Fruit fly (Drosophila melanogaster) whole organism, embryonic: ENCODE results near the gene CG5043.
A peak's percentile ranks its signal among the peaks of the same experiment; 100 is the strongest.

Experiments
- Ada2b ChIP-seq: fragments of 200-800 bp; sonication (Bioruptor generic); IDR thresholded peaks from 2 replicates; pipeline ENCODE4 v1.3.6; 2022; ENCODE audit warnings: missing biosample characterization, missing genetic modification characterization
- BEAF-32 ChIP-seq: fragments of 200-800 bp; sonication (Bioruptor generic); optimal IDR thresholded peaks from 3 replicates; lab custom pipeline; 2017; ENCODE audit warnings: missing biosample characterization, missing genetic modification characterization, mild to moderate bottlenecking, moderate library complexity, missing genetic modification reagents
- Bdp1 ChIP-seq: fragments of 200-800 bp; sonication (Bioruptor generic); optimal IDR thresholded peaks from 3 replicates; lab custom pipeline; 2016; ENCODE audit warnings: missing biosample characterization, missing genetic modification characterization
- Blimp-1 ChIP-seq: fragments of 200-800 bp; sonication (Bioruptor generic); optimal IDR thresholded peaks from 3 replicates; lab custom pipeline; 2018; ENCODE audit warnings: missing biosample characterization, missing genetic modification characterization, mild to moderate bottlenecking, moderate library complexity, missing genetic modification reagents
- CG10209 ChIP-seq: fragments of 200-800 bp; sonication (Bioruptor generic); optimal IDR thresholded peaks from 3 replicates; lab custom pipeline; 2017; ENCODE audit warnings: missing biosample characterization, mild to moderate bottlenecking, missing genetic modification characterization, missing genetic modification reagents
- CG10431 ChIP-seq: fragments of 200-800 bp; sonication (Bioruptor generic); optimal IDR thresholded peaks from 3 replicates; lab custom pipeline; 2018; ENCODE audit warnings: missing biosample characterization, mild to moderate bottlenecking, missing genetic modification characterization
- CG11504 ChIP-seq: fragments of 200-800 bp; sonication (Bioruptor generic); optimal IDR thresholded peaks from 3 replicates; lab custom pipeline; 2019; ENCODE audit warnings: missing biosample characterization, mild to moderate bottlenecking, missing genetic modification characterization, moderate library complexity
- CG14014 ChIP-seq: fragments of 200-800 bp; sonication (Bioruptor generic); IDR thresholded peaks from 2 replicates; pipeline ENCODE4 v1.3.6; 2022; ENCODE audit warnings: missing biosample characterization, missing genetic modification characterization
- CG14965 ChIP-seq: fragments of 200-800 bp; sonication (Bioruptor generic); optimal IDR thresholded peaks from 2 replicates; lab custom pipeline; 2016; ENCODE audit warnings: missing biosample characterization, missing genetic modification characterization, borderline replicate concordance
- CG1603 ChIP-seq: fragments of 200-800 bp; sonication (Bioruptor generic); optimal IDR thresholded peaks from 2 replicates; lab custom pipeline; 2019; ENCODE audit warnings: missing biosample characterization, mild to moderate bottlenecking, missing genetic modification characterization, moderate library complexity
- CG18764 ChIP-seq: fragments of 200-800 bp; sonication (Bioruptor generic); optimal IDR thresholded peaks from 3 replicates; lab custom pipeline; 2016; ENCODE audit warnings: missing biosample characterization, missing genetic modification characterization
- CG3065 ChIP-seq: fragments of 200-800 bp; sonication (Bioruptor generic); optimal IDR thresholded peaks from 2 replicates; lab custom pipeline; 2016; ENCODE audit warnings: missing biosample characterization, missing genetic modification characterization
- CG32772 ChIP-seq: fragments of 200-800 bp; sonication (Bioruptor generic); IDR thresholded peaks from 2 replicates; pipeline ENCODE4 v1.3.6; 2022; ENCODE audit warnings: missing biosample characterization, missing genetic modification characterization
- CG5245 ChIP-seq: fragments of 200-800 bp; sonication (Bioruptor generic); optimal IDR thresholded peaks from 3 replicates; lab custom pipeline; 2016; ENCODE audit warnings: missing biosample characterization, missing genetic modification characterization
- D19A ChIP-seq: fragments of 200-800 bp; optimal IDR thresholded peaks from 3 replicates; lab custom pipeline; 2019; ENCODE audit warnings: missing biosample characterization, mild to moderate bottlenecking, missing genetic modification characterization, moderate library complexity
- Dbx ChIP-seq: fragments of 200-800 bp; sonication (Bioruptor generic); IDR thresholded peaks from 3 replicates; pipeline ENCODE4 v1.3.6; 2022; ENCODE audit warnings: missing biosample characterization, missing genetic modification characterization
- Dll ChIP-seq: fragments of 200-800 bp; sonication (Bioruptor generic); IDR thresholded peaks from 4 replicates; pipeline ENCODE4 v1.3.6; 2022; ENCODE audit warnings: missing biosample characterization, missing genetic modification characterization; ENCODE audit not compliant: partially characterized antibody
- Hmr ChIP-seq: fragments of 200-800 bp; sonication (Bioruptor generic); optimal IDR thresholded peaks from 3 replicates; lab custom pipeline; 2017; ENCODE audit warnings: mild to moderate bottlenecking, missing biosample characterization, missing genetic modification reagents, missing genetic modification characterization
- Hmx ChIP-seq: fragments of 200-800 bp; sonication (Bioruptor generic); optimal IDR thresholded peaks from 2 replicates; lab custom pipeline; 2016; ENCODE audit warnings: missing biosample characterization, missing genetic modification characterization
- Hr51 ChIP-seq, 2 experiments: fragments of 200-800 bp; sonication (Bioruptor generic); optimal IDR thresholded peaks; 2 replicates in 1 of 2; 3 replicates in 1 of 2; lab custom pipeline; 2016 to 2018; ENCODE audit warnings: missing biosample characterization in 2 of 2, missing genetic modification characterization in 2 of 2, mild to moderate bottlenecking in 1 of 2, moderate library complexity in 1 of 2
- MTF-1 ChIP-seq: fragments of 200-800 bp; sonication (Bioruptor generic); optimal IDR thresholded peaks from 2 replicates; lab custom pipeline; 2018; ENCODE audit warnings: missing biosample characterization, mild to moderate bottlenecking, missing genetic modification characterization, borderline replicate concordance
- Oli ChIP-seq: fragments of 200-800 bp; sonication (Bioruptor generic); optimal IDR thresholded peaks from 2 replicates; lab custom pipeline; 2018; ENCODE audit warnings: missing biosample characterization, mild to moderate bottlenecking, missing genetic modification characterization, moderate library complexity
- Poxn ChIP-seq: fragments of 200-800 bp; sonication (Bioruptor generic); IDR thresholded peaks from 2 replicates; pipeline ENCODE4 v1.3.6; 2022; ENCODE audit warnings: missing biosample characterization, missing genetic modification characterization
- cato ChIP-seq: fragments of 200-800 bp; sonication (Bioruptor generic); optimal IDR thresholded peaks from 2 replicates; lab custom pipeline; 2016; ENCODE audit warnings: missing biosample characterization, missing genetic modification characterization, borderline replicate concordance
- chn ChIP-seq: fragments of 200-800 bp; sonication (Bioruptor generic); optimal IDR thresholded peaks from 2 replicates; lab custom pipeline; 2016; ENCODE audit warnings: missing biosample characterization, missing genetic modification characterization
- dan ChIP-seq: fragments of 200-800 bp; sonication (Bioruptor generic); IDR thresholded peaks from 2 replicates; pipeline ENCODE4 v1.3.6; 2022; ENCODE audit warnings: missing biosample characterization, missing genetic modification characterization
- disco-r ChIP-seq: fragments of 200-800 bp; sonication (Bioruptor generic); optimal IDR thresholded peaks from 2 replicates; lab custom pipeline; 2016; ENCODE audit warnings: missing biosample characterization, missing genetic modification characterization
- dpn ChIP-seq, 2 experiments: fragments of 200-800 bp; sonication (Bioruptor generic); optimal IDR thresholded peaks; 3 replicates each; lab custom pipeline; 2016; ENCODE audit warnings: missing biosample characterization in 2 of 2, missing genetic modification characterization in 2 of 2
- ems ChIP-seq: fragments of 200-800 bp; sonication (Bioruptor generic); optimal IDR thresholded peaks from 3 replicates; lab custom pipeline; 2016; ENCODE audit warnings: missing biosample characterization, missing genetic modification characterization
- fd3F ChIP-seq: fragments of 200-800 bp; sonication (Bioruptor generic); optimal IDR thresholded peaks from 2 replicates; lab custom pipeline; 2018; ENCODE audit warnings: missing biosample characterization, mild to moderate bottlenecking, missing genetic modification characterization, moderate library complexity
- fd64A ChIP-seq: fragments of 200-800 bp; sonication (Bioruptor generic); optimal IDR thresholded peaks from 3 replicates; lab custom pipeline; 2018; ENCODE audit warnings: missing biosample characterization, mild to moderate bottlenecking, missing genetic modification characterization
- hb ChIP-seq: fragments of 200-800 bp; sonication (Bioruptor generic); IDR thresholded peaks from 3 replicates; pipeline ENCODE4 v1.3.6; 2022; ENCODE audit warnings: missing biosample characterization, missing genetic modification characterization; ENCODE audit not compliant: partially characterized antibody
- hbn ChIP-seq: fragments of 200-800 bp; sonication (Bioruptor generic); IDR thresholded peaks from 2 replicates; pipeline ENCODE4 v1.3.6; 2022; ENCODE audit warnings: missing biosample characterization, missing genetic modification characterization; ENCODE audit not compliant: partially characterized antibody
- inv ChIP-seq: fragments of 200-800 bp; sonication (Bioruptor generic); IDR thresholded peaks from 2 replicates; pipeline ENCODE4 v1.3.6; 2022; ENCODE audit warnings: missing biosample characterization, missing genetic modification characterization; ENCODE audit not compliant: partially characterized antibody
- jing ChIP-seq: fragments of 200-800 bp; sonication (Bioruptor generic); optimal IDR thresholded peaks from 2 replicates; lab custom pipeline; 2018; ENCODE audit warnings: missing biosample characterization, mild to moderate bottlenecking, missing genetic modification characterization
- kay ChIP-seq: fragments of 200-800 bp; sonication (Bioruptor generic); optimal IDR thresholded peaks from 2 replicates; lab custom pipeline; 2016; ENCODE audit warnings: missing biosample characterization, missing genetic modification characterization
- ken ChIP-seq: fragments of 200-800 bp; sonication (Bioruptor generic); IDR thresholded peaks from 3 replicates; pipeline ENCODE4 v1.3.6; 2022; ENCODE audit warnings: missing biosample characterization, missing genetic modification characterization
- lab ChIP-seq: fragments of 200-800 bp; sonication (Bioruptor generic); optimal IDR thresholded peaks from 3 replicates; lab custom pipeline; 2017; ENCODE audit warnings: missing biosample characterization, missing genetic modification characterization, mild to moderate bottlenecking, moderate library complexity, missing genetic modification reagents
- lilli ChIP-seq: fragments of 200-800 bp; sonication (Bioruptor generic); optimal IDR thresholded peaks from 3 replicates; lab custom pipeline; 2016; ENCODE audit warnings: missing biosample characterization, missing genetic modification characterization
- oc ChIP-seq: fragments of 200-800 bp; sonication (Bioruptor generic); optimal IDR thresholded peaks from 2 replicates; lab custom pipeline; 2018; ENCODE audit warnings: missing biosample characterization, mild to moderate bottlenecking, missing genetic modification characterization, moderate library complexity
- pan ChIP-seq, 4 experiments: fragments of >200 bp in 3 of 4; fragments of 200-800 bp in 1 of 4; sonication (Bioruptor generic) in 1 of 4; optimal IDR thresholded peaks in 3 of 4; IDR thresholded peaks in 1 of 4; 2 replicates each; pipeline versions ENCODE4 v1.3.6 to Lab custom; 2017 to 2022; ENCODE audit warnings: missing biosample characterization in 2 of 4, missing genetic modification characterization in 2 of 4, mixed read lengths in 1 of 4
- repo ChIP-seq: fragments of 200-800 bp; sonication (Bioruptor generic); optimal IDR thresholded peaks from 2 replicates; lab custom pipeline; 2016; ENCODE audit warnings: missing biosample characterization, missing genetic modification characterization
- sob ChIP-seq: fragments of 200-800 bp; sonication (Bioruptor generic); IDR thresholded peaks from 2 replicates; pipeline ENCODE4 v1.3.6; 2022; ENCODE audit warnings: missing biosample characterization, missing genetic modification characterization
- tll ChIP-seq, 2 experiments: fragments of 200-800 bp in 1 of 2; fragments of >200 bp in 1 of 2; sonication (Bioruptor generic) in 1 of 2; optimal IDR thresholded peaks; 2 replicates each; lab custom pipeline; 2017 to 2019; ENCODE audit warnings: missing biosample characterization in 2 of 2, missing genetic modification characterization in 2 of 2, mild to moderate bottlenecking in 1 of 2, moderate library complexity in 1 of 2
- vvl ChIP-seq: fragments of 200-800 bp; sonication (Bioruptor generic); IDR thresholded peaks from 2 replicates; pipeline ENCODE4 v1.3.6; 2022; ENCODE audit warnings: missing biosample characterization, missing genetic modification characterization
- wor ChIP-seq: fragments of 200-800 bp; sonication (Bioruptor generic); IDR thresholded peaks from 2 replicates; pipeline ENCODE4 v1.3.6; 2022; ENCODE audit warnings: missing biosample characterization, missing genetic modification characterization
- z ChIP-seq: fragments of 200-800 bp; sonication (Bioruptor generic); IDR thresholded peaks from 3 replicates; pipeline ENCODE4 v1.3.6; 2022; ENCODE audit warnings: missing biosample characterization, missing genetic modification characterization
- zf30C ChIP-seq: fragments of 200-800 bp; sonication (Bioruptor generic); optimal IDR thresholded peaks from 3 replicates; lab custom pipeline; 2018; ENCODE audit warnings: missing biosample characterization, mild to moderate bottlenecking, missing genetic modification characterization

Gene CG5043

dm6 chr2L:17421366-17421765, 12.3 kb upstream of the CG5043 start (continued):
- TF ChIP-seq CG14014 (0 out of 2 replicates have a peak, but pooled peaks have one; percentile 19), Dll (no peak), oc (no peak), CG32772 (GFP tag; lab: Robert Waterston, UW) (no peak), CG3065 (GFP tag; lab: Kevin White, UChicago) (no peak), cato (GFP tag; lab: Kevin White, UChicago) (no peak), wor (GFP tag; lab: Robert Waterston, UW) (no peak), chn (no peak), Oli (tag; lab: Kevin White, UChicago) (peak; percentile 47), CG1603 (tag; lab: Kevin White, UChicago) (no peak), vvl (GFP tag; lab: Robert Waterston, UW) (no peak), sob (GFP tag; lab: Robert Waterston, UW) (no peak), disco-r (GFP tag; lab: Kevin White, UChicago) (no peak)

- TF ChIP-seq BEAF-32 (GFP tag; lab: Kevin White, UChicago) (no peak), repo (GFP tag; lab: Kevin White, UChicago) (no peak), fd64A (GFP tag; lab: Kevin White, UChicago) (no peak), CG5245 (GFP tag; lab: Kevin White, UChicago) (no peak), CG32772 (GFP tag; lab: Robert Waterston, UW) (no peak), chn (no peak), Blimp-1 (GFP tag; lab: Kevin White, UChicago) (no peak), CG18764 (GFP tag; lab: Kevin White, UChicago) (no peak), zf30C (no peak), fd3F (GFP tag; lab: Kevin White, UChicago) (no peak), Hmx (GFP tag; lab: Kevin White, UChicago) (no peak), kay (no peak), lab (GFP tag; lab: Kevin White, UChicago) (peak; percentile 28), Dbx (GFP tag; lab: Robert Waterston, UW) (no peak), jing (GFP tag; lab: Kevin White, UChicago) (no peak), pan (optimal IDR thresholded peaks at IDR 0.05; lab: Kevin White, UChicago) (no peak), pan (GFP tag; optimal IDR thresholded peaks at IDR 0.05 in 1 of 2, IDR thresholded peaks at IDR 0.05 in 1 of 2) (no peak), D19A (tag; lab: Kevin White, UChicago) (no peak), CG10431 (GFP tag; lab: Kevin White, UChicago) (no peak), dpn (GFP tag; optimal IDR thresholded peaks at IDR 0.05; lab: Kevin White, UChicago) (no peak), Hmr (peak; percentile 28), inv (GFP tag; lab: Robert Waterston, UW) (no peak), hbn (no peak), ken (GFP tag; lab: Robert Waterston, UW) (no peak), MTF-1 (no peak), hb (GFP tag; lab: Robert Waterston, UW) (no peak), dan (GFP tag; lab: Robert Waterston, UW) (no peak), tll (GFP tag; optimal IDR thresholded peaks at IDR 0.05; lab: Kevin White, UChicago) (no peak), z (GFP tag; lab: Robert Waterston, UW) (no peak), CG11504 (tag; lab: Kevin White, UChicago) (peak; percentile 60), lilli (GFP tag; lab: Kevin White, UChicago) (no peak), Poxn (GFP tag; lab: Robert Waterston, UW) (no peak), CG14965 (GFP tag; lab: Kevin White, UChicago) (no peak), Bdp1 (GFP tag; lab: Kevin White, UChicago) (no peak), CG10209 (GFP tag; lab: Kevin White, UChicago) (no peak), Hr51 (GFP tag; optimal IDR thresholded peaks at IDR 0.05; lab: Kevin White, UChicago) (peak in 1 of 2 experiments; percentile 32), ems (GFP tag; lab: Kevin White, UChicago) (no peak), Ada2b (GFP tag; lab: Robert Waterston, UW) (peak; percentile 12; the same call in 1 of the 2 replicates)
These were observed 11.6 kb upstream of the CG5043 start for dm6 chr2L:17422089-17422488.
